Worm (Caenorhabditis elegans): Measurements from ENCODE around the gene lep-2.

DNA sequence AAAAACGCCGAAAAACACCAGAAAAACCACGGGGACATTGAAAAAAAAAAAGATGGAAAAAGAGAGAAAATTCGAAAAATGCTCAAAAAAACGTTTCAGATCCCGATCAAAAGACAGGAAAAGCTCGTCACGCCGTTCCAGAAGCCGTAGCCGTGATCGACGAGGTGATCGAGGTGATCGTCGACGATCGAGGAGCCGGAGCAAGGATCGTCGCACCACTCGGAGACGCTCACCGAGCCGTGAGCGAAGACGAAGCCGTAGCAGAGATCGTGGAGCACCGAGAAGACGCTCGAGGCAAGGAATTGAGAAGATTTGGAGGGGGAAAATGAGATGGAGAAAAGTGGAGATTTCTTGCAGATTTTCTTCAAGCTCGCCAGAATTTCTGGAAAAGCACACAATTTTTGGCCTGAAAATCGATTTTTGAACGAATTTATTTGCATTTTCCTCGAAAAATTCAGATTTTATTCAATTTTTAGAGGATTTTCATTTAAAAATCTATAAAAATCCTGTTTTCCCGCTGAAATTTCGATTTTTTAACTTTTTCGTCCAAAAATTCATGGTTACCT lies 21.2 kb downstream of the lep-2 start:
- TF ChIP-seq ztf-25 (GFP tag; IDR thresholded peaks at IDR 0.05): no peak
- no peak for TF ChIP-seq ceh-40 (GFP tag; IDR thresholded peaks at IDR 0.05)
- TF ChIP-seq tlf-1 (GFP tag; optimal IDR thresholded peaks at IDR 0.05): no peak
